Fruit fly (Drosophila melanogaster): ENCODE results near the gene CG13045.

CG13045 gene

DNA sequence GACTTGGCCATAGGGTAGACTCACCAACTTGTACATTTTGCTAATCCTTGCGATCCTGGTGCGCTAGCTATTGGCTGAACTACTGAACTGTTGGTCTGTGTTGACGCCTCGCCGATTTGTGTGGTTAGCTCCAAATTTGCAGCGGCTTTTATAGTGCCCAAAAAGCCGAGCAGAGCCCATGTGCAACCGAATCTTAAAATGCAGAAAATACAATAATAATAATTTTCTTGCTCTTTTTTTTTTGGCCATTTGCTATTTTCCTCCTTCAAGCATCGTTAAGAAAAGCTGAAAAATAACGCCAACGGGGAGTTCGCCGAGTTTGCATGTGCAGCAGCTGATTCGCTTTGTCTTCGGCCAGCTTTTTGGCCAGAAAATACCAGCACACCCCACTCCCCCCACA is 17.6 kb upstream of the CG13045 start, which contains the start of gene CG13042:
Gene CG13042 (minus strand): TSS at position 101 of the 400 bp plus-strand sequence.
- TF ChIP-seq CG14710 (tag; optimal IDR thresholded peaks at IDR 0.05) (no peak), Gug (GFP tag; IDR thresholded peaks at IDR 0.05) (0 out of 4 replicates have a peak, but pooled peaks have one; percentile 2)

DNA sequence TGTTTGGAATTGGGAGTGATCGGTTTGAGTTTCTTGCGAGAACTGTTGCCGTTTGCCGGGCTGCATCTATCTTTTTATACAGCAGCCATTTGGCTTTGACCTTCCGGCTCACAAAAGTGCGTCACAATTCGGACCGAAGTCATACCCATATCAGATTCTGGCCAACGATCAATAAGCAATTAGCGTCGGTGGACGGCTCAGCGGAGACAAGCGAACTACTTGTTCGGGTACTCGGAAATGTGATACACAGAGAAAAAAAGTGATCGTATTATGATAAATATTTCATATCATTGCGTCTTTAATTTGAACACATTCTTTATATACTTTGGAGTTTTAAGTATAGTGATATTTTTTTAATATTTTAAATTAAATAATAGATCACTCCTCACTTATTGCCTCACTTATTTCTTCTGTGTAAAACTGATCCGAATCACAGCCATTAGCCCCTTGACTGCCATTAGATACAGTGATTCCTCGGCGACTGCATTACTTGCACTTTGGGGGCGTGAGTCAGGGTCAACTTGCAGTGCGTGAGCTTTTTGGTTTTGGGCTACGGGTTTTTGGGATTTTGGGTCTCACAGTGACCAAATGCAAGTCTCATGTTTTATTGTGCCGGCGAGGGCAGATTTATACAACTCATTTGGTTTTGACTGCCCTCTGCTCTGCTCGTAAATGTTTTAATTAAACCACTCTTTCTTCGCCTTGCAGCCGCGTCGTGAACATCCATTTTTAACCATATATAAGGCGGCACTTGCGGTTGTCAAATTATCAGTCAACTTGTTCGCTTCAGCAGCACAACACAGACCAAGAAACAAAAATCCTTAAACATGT is 15.3 kb upstream of the CG13045 start, which contains the start of the genes CG13043 and CG13063:
Gene CG13043 (minus strand): TSS at position 51 of the 831 bp plus-strand sequence.
Gene CG13063 (plus strand): TSS at position 781 of the 831 bp plus-strand sequence.
- TF ChIP-seq dmrt99B (tag; optimal IDR thresholded peaks at IDR 0.05), result peak; percentile 2
- peak; percentile 32 for TF ChIP-seq Sox100B (GFP tag; optimal IDR thresholded peaks at IDR 0.05)
- peak; percentile 59 for TF ChIP-seq CG11504 (tag; optimal IDR thresholded peaks at IDR 0.05)
- 0 out of 2 replicates have a peak, but pooled peaks have one; percentile 23 for TF ChIP-seq CG31441 (GFP tag; IDR thresholded peaks at IDR 0.05)
- peak; percentile 15; the same call in 1 of the 2 replicates for TF ChIP-seq Atf6 (GFP tag; IDR thresholded peaks at IDR 0.05)
- 0 out of 3 replicates have a peak, but pooled peaks have one; percentile 31 for TF ChIP-seq dysf (GFP tag; IDR thresholded peaks at IDR 0.05)
- TF ChIP-seq CoRest (tag; optimal IDR thresholded peaks at IDR 0.05), result peak; percentile 7
- no peak for TF ChIP-seq CG30020 (tag; optimal IDR thresholded peaks at IDR 0.05)
- TF ChIP-seq Hr51 (GFP tag; optimal IDR thresholded peaks at IDR 0.05), result peak in 1 of 2 experiments; percentile 37
- peak in 1 of 2 experiments; percentile 5 for TF ChIP-seq Eip74EF (GFP tag; optimal IDR thresholded peaks at IDR 0.05)
- TF ChIP-seq PHDP (tag; optimal IDR thresholded peaks at IDR 0.05), result peak; percentile 3
- peak; percentile 7 for TF ChIP-seq oc (tag; optimal IDR thresholded peaks at IDR 0.05)
- TF ChIP-seq gem (tag; optimal IDR thresholded peaks at IDR 0.05), result peak; percentile 59
- peak; percentile 34 for TF ChIP-seq CG13424 (tag; optimal IDR thresholded peaks at IDR 0.05)
- TF ChIP-seq Hmr (GFP tag; optimal IDR thresholded peaks at IDR 0.05), result no peak
- no peak for TF ChIP-seq CG6272 (GFP tag; IDR thresholded peaks at IDR 0.05)
- peak; percentile 41; the same call in 1 of the 3 replicates for TF ChIP-seq row (GFP tag; IDR thresholded peaks at IDR 0.05)
- TF ChIP-seq H2.0 (GFP tag; IDR thresholded peaks at IDR 0.05), result 0 out of 2 replicates have a peak, but pooled peaks have one; percentile 17
- TF ChIP-seq CG6813 (GFP tag; optimal IDR thresholded peaks at IDR 0.05), result no peak
- no peak for TF ChIP-seq CG15514 (GFP tag; optimal IDR thresholded peaks at IDR 0.05)
- no peak for TF ChIP-seq CG11456 (GFP tag; IDR thresholded peaks at IDR 0.05)
- peak; percentile 35 for TF ChIP-seq Sox102F (GFP tag; optimal IDR thresholded peaks at IDR 0.05)
- TF ChIP-seq nmo (GFP tag; optimal IDR thresholded peaks at IDR 0.05), result peak; percentile 10
- peak; percentile 11 for TF ChIP-seq CG7556 (GFP tag; optimal IDR thresholded peaks at IDR 0.05)
- TF ChIP-seq CG8089 (GFP tag; optimal IDR thresholded peaks at IDR 0.05), result no peak
- peak; percentile 41 for TF ChIP-seq CG15269 (tag; optimal IDR thresholded peaks at IDR 0.05)
- TF ChIP-seq tap (tag; optimal IDR thresholded peaks at IDR 0.05), result peak; percentile 22
- peak; percentile 18 for TF ChIP-seq Deaf1 (tag; optimal IDR thresholded peaks at IDR 0.05)
- peak; percentile 35; the same call in 1 of the 2 replicates for TF ChIP-seq Ptx1 (GFP tag; IDR thresholded peaks at IDR 0.05)
- TF ChIP-seq hkb (optimal IDR thresholded peaks at IDR 0.05), result no peak
- 0 out of 2 replicates have a peak, but pooled peaks have one; percentile 25 for TF ChIP-seq hkb (GFP tag; IDR thresholded peaks at IDR 0.05)
- peak; percentile 42 for TF ChIP-seq CG2678 (tag; optimal IDR thresholded peaks at IDR 0.05)
- TF ChIP-seq gsb-n (tag; optimal IDR thresholded peaks at IDR 0.05), result peak; percentile 58
- TF ChIP-seq Oli (tag; optimal IDR thresholded peaks at IDR 0.05), result peak; percentile 22
- TF ChIP-seq CG14441 (GFP tag; IDR thresholded peaks at IDR 0.05), result 0 out of 2 replicates have a peak, but pooled peaks have one; percentile 27
- TF ChIP-seq Blimp-1 (GFP tag; optimal IDR thresholded peaks at IDR 0.05), result peak; percentile 27
- TF ChIP-seq ci (GFP tag; IDR thresholded peaks at IDR 0.05), result 0 out of 3 replicates have a peak, but pooled peaks have one; percentile 32
- TF ChIP-seq CG7839 (tag; optimal IDR thresholded peaks at IDR 0.05), result peak; percentile 26
- TF ChIP-seq unpg (GFP tag; optimal IDR thresholded peaks at IDR 0.05), result peak; percentile 42
- no peak for TF ChIP-seq CG9437 (GFP tag; optimal IDR thresholded peaks at IDR 0.05)
- no peak for TF ChIP-seq wor (GFP tag; IDR thresholded peaks at IDR 0.05)

Measured in whole organism, embryonic.